Worm (Caenorhabditis elegans) whole organism, midembryonic: Measurements from ENCODE around the gene W06G6.10.
A peak's percentile ranks its signal among the peaks of the same experiment; 100 is the strongest.

Experiments used
- T22C8.4 ChIP-seq: fragments of 200-800 bp; sonication (Bioruptor generic); IDR thresholded peaks from 2 replicates; pipeline ENCODE4 v1.3.6; 2022; ENCODE audit warnings: missing genetic modification characterization, missing compliant biosample characterization
- cog-1 ChIP-seq: sonication (generic microtip); optimal IDR thresholded peaks from 2 replicates; lab custom pipeline; 2016; ENCODE audit warnings: missing genetic modification characterization, missing compliant biosample characterization
- flt-1 ChIP-seq: fragments of 200-800 bp; sonication (Bioruptor generic); IDR thresholded peaks from 2 replicates; pipeline ENCODE4 v1.3.6; 2022; ENCODE audit warnings: missing genetic modification characterization, missing compliant biosample characterization
- klf-2 ChIP-seq: fragments of 200-800 bp; sonication (Bioruptor generic); conservative IDR thresholded peaks from 2 replicates; pipeline ENCODE4 v1.3.6; 2022; ENCODE audit warnings: missing genetic modification reagents, missing genetic modification characterization, missing compliant biosample characterization
- med-1 ChIP-seq: sonication (generic microtip); optimal IDR thresholded peaks from 2 replicates; lab custom pipeline; 2017; ENCODE audit warnings: missing genetic modification characterization, mild to moderate bottlenecking, missing compliant biosample characterization, antibody characterized with exemption, missing genetic modification reagents; ENCODE audit not compliant: insufficient read depth
- ref-1 ChIP-seq: fragments of 200-800 bp; sonication (Bioruptor generic); conservative IDR thresholded peaks from 2 replicates; pipeline ENCODE4 v1.3.6; 2022; ENCODE audit warnings: missing genetic modification reagents, missing genetic modification characterization, missing compliant biosample characterization
- tab-1 ChIP-seq: fragments of 200-800 bp; sonication (Bioruptor generic); IDR thresholded peaks from 2 replicates; pipeline ENCODE4 v1.3.6; 2022; ENCODE audit warnings: missing genetic modification characterization, missing compliant biosample characterization
- ztf-23 ChIP-seq: fragments of 200-800 bp; sonication (Bioruptor generic); IDR thresholded peaks from 2 replicates; pipeline ENCODE4 v1.3.6; 2022; ENCODE audit warnings: missing genetic modification reagents, missing genetic modification characterization, missing compliant biosample characterization
- ztf-29 ChIP-seq: fragments of 200-800 bp; sonication (Bioruptor generic); IDR thresholded peaks from 2 replicates; pipeline ENCODE4 v1.3.6; 2022; ENCODE audit warnings: missing genetic modification reagents, missing genetic modification characterization, missing compliant biosample characterization

W06G6.10 gene

ce11 chrV:16628991-16629390, 18.0 kb downstream of the W06G6.10 start, which contains the start of gene W06G6.2:
Gene W06G6.2 (plus strand): TSS chrV:16629291.
- TF ChIP-seq ztf-29 (GFP tag; lab: Robert Waterston, UW) (no peak), flt-1 (GFP tag; lab: Robert Waterston, UW) (no peak), klf-2 (no peak), ref-1 (GFP tag; lab: Robert Waterston, UW) (no peak), med-1 (no peak), cog-1 (tag; lab: Kevin White, UChicago) (no peak), tab-1 (GFP tag; lab: Robert Waterston, UW) (no peak), T22C8.4 (GFP tag; lab: Robert Waterston, UW) (no peak), ztf-23 (GFP tag; lab: Robert Waterston, UW) (no peak)

DNA sequence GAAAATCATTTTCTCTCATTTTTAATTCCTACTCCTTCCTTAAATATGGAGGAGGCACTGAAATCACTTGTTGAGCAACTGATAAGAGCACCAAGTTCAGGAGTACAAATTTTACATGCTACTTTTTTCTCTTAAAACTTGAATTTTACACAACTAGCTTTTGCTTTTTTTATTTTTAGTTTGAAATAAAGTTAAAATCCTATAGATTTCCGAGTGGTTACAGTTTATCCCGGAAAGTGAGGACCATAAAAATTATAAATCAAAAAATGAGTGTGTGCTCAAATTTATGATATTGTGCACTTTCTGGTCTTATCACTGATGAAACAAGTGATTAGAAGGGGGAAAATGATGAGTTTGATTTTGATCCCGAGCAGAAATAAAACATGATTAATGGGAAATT, 19.0 kb downstream of the W06G6.10 start, which contains the start of gene oac-53:
Gene oac-53 (minus strand): TSS at position 9 of the 400 bp plus-strand sequence.
- TF ChIP-seq ref-1 (GFP tag; lab: Robert Waterston, UW) (no peak), klf-2 (no peak), flt-1 (GFP tag; lab: Robert Waterston, UW) (no peak), cog-1 (tag; lab: Kevin White, UChicago) (no peak), T22C8.4 (GFP tag; lab: Robert Waterston, UW) (no peak), tab-1 (GFP tag; lab: Robert Waterston, UW) (no peak)

DNA sequence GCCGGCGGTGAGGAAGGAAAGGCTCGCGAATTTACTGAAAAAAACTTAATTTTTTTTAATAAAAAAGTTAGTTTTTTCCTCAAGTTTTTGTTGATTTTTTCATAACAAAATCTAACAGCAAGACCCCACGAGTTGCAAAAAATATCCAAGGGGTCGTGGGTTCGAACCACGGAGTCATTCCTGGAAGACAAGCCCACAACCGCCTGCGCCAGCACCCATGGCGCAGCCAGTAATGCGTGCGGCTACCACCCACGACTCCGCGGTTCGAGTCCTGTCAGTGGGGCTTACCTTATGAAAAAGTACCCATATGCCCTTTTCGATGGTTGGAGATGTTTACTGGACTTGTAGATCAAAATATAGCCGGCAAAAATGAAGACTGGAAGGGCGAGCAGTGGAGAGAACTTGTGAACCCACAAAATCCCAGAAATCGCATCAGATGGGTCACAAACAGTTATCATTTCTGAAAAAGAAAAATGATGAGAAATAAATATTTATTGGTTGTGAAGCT, 24.2 kb downstream of the W06G6.10 start, which contains the start of gene Y70C5A.2:
Gene Y70C5A.2 (minus strand): TSS at position 458 of the 508 bp plus-strand sequence.
- TF ChIP-seq cog-1 (tag; lab: Kevin White, UChicago) (no peak), T22C8.4 (GFP tag; lab: Robert Waterston, UW) (no peak), ztf-23 (GFP tag; lab: Robert Waterston, UW) (no peak), flt-1 (GFP tag; lab: Robert Waterston, UW) (no peak), ztf-29 (GFP tag; lab: Robert Waterston, UW) (no peak), ref-1 (GFP tag; lab: Robert Waterston, UW) (no peak), med-1 (no peak), tab-1 (GFP tag; lab: Robert Waterston, UW) (no peak), klf-2 (no peak)

DNA sequence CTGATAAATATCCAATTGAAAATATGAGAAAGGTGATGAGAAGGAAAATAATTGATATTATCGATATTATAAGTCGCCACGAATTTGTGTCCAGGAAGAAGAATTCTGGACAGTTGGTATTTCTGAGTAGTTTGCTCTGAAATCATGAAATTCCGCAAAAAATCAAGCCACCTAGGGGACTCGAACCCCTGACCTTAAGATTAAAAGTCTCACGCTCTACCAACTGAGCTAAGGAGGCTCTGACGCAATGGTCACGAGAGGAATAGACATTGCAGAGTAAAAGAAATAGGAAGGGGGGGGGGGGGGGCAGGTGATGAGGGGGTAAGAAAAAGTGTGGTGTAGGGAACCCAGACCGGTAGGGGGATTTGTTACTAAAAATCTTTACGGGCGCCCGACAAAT, 25.1 kb downstream of the W06G6.10 start:
- TF ChIP-seq tab-1 (GFP tag; lab: Robert Waterston, UW), result peak; percentile 71; the same call in 1 of the 2 replicates
- TF ChIP-seq flt-1 (GFP tag; lab: Robert Waterston, UW), result peak; percentile 84
- no peak for TF ChIP-seq ztf-23 (GFP tag; lab: Robert Waterston, UW)
- TF ChIP-seq ztf-29 (GFP tag; lab: Robert Waterston, UW), result no peak
- TF ChIP-seq ref-1 (GFP tag; lab: Robert Waterston, UW), result peak; percentile 52; the same call in 1 of the 2 replicates

ce11 chrV:16620874-16621273, 26.1 kb downstream of the W06G6.10 start, which contains the start of gene Y70C5A.3:
Gene Y70C5A.3 (minus strand): TSS chrV:16620923.
- TF ChIP-seq cog-1 (tag; lab: Kevin White, UChicago) (no peak), flt-1 (GFP tag; lab: Robert Waterston, UW) (no peak), tab-1 (GFP tag; lab: Robert Waterston, UW) (no peak), klf-2 (no peak), ztf-23 (GFP tag; lab: Robert Waterston, UW) (no peak), med-1 (no peak), T22C8.4 (GFP tag; lab: Robert Waterston, UW) (no peak), ref-1 (GFP tag; lab: Robert Waterston, UW) (no peak), ztf-29 (GFP tag; lab: Robert Waterston, UW) (no peak)

DNA sequence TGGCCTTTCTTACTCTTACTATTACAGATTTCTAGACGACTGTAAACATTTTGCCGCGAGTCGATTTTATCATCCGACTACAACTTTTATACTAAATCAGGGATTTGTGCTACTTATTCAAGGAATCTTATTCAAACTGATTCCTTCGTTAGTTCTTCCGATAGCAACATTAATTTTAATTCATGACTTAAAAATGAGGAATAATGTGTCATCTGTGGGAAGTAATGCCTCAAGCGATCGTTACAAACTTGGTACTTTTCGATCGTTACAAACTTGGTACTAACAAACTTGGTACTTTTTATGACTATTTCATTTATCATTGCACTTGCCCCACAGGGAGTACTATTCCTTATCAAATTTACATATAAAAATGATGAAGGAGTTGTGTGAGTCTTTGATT, 29.5 kb downstream of the W06G6.10 start, which contains the start of gene Y70C5A.4:
Gene Y70C5A.4 (plus strand): TSS at position 301 of the 400 bp plus-strand sequence.
- TF ChIP-seq ztf-23 (GFP tag; lab: Robert Waterston, UW), result no peak
- TF ChIP-seq flt-1 (GFP tag; lab: Robert Waterston, UW), result no peak
- no peak for TF ChIP-seq ztf-29 (GFP tag; lab: Robert Waterston, UW)
- TF ChIP-seq ref-1 (GFP tag; lab: Robert Waterston, UW), result no peak
- no peak for TF ChIP-seq tab-1 (GFP tag; lab: Robert Waterston, UW)
- TF ChIP-seq T22C8.4 (GFP tag; lab: Robert Waterston, UW), result no peak
- no peak for TF ChIP-seq klf-2
- TF ChIP-seq cog-1 (tag; lab: Kevin White, UChicago), result no peak
- TF ChIP-seq med-1, result no peak

DNA sequence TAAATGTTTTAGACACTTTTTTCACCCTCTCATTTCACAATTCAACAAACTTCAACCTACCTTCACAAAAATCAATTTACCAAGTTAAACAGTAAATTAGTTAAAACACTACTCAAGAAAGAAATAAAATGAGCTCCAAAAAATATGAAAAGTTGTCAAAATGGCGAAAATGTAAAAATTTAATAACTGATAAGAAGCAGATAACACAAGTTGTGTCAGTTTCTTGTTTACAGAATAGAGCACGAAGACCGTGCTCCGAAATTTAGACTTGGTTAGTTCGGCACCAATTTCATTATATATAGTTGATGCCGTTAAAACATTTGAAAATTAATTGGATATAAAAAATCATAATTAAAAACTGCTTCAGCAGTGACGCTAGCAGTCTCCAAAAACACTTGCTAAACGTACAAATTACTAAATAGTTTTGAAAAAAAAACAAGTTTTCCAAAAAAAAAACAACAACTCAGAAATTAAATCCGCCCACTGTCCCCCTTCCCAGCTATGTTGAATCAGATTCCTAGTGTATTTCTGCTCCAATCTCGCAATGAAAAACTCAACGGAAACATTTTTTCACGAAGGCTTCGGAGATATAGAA, 36.1 kb downstream of the W06G6.10 start, which contains the start of gene srw-54:
Gene srw-54 (plus strand): TSS at position 545 of the 595 bp plus-strand sequence.
- no peak for TF ChIP-seq klf-2

DNA sequence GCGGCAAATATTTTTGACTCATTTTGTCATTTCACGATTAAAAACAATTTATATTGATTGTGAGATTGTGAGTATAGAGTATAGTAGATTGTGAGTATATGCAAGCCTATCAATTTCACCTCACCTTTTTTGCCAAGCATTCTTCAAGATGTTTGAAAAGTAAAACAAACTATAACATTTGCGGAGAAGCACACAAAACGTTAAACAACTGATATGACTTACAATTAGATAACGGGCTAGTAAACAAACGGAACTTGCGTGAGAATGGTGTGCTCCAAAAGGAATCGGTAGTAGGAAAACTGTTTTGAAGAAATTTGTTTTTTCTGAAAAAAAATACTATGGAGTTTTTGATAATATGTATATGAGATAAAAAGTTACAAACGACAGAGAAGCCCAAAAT, 36.9 kb downstream of the W06G6.10 start:
- no peak for TF ChIP-seq ztf-23 (GFP tag; lab: Robert Waterston, UW)
- TF ChIP-seq cog-1 (tag; lab: Kevin White, UChicago), result no peak
- TF ChIP-seq ztf-29 (GFP tag; lab: Robert Waterston, UW), result no peak
- TF ChIP-seq med-1, result no peak
- no peak for TF ChIP-seq tab-1 (GFP tag; lab: Robert Waterston, UW)
- TF ChIP-seq klf-2, result no peak
- no peak for TF ChIP-seq T22C8.4 (GFP tag; lab: Robert Waterston, UW)

ce11 chrV:16608478-16608877, 38.5 kb downstream of the W06G6.10 start:
- TF ChIP-seq tab-1 (GFP tag; lab: Robert Waterston, UW) (no peak), ztf-29 (GFP tag; lab: Robert Waterston, UW) (no peak), klf-2 (no peak)

DNA sequence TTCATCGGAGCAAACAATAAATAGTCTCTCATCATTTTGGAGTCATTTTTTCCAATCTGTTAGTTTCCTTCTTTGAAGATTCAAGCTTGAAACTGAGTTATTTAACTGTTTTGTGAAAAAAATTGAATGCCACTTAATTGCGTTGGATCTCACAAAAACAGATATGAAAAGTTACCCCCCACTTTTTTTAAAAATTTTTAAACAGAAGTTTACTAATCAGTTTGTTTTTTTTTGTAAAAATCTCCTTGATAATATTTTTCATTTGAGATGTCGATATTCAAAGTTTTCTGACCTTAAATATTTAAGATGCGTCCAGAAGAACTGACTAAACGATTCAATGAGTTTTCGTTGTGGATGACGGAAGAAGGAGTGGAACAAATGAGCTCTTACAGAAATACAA, 40.7 kb downstream of the W06G6.10 start, which contains the start of gene Y32B12C.1:
Gene Y32B12C.1 (plus strand): TSS at position 301 of the 400 bp plus-strand sequence.
- TF ChIP-seq cog-1 (tag; lab: Kevin White, UChicago) (no peak), flt-1 (GFP tag; lab: Robert Waterston, UW) (no peak)
